Worm (Caenorhabditis elegans) whole organism, L4 larva: ENCODE measurements around the gene B0244.7.

Experiments used
- ama-1 ChIP-seq: fragments of 150-350 bp; optimal IDR thresholded peaks from 2 replicates; lab custom pipeline; 2014; ENCODE audit warnings: inconsistent platforms, mixed read lengths
- fos-1 ChIP-seq: fragments of 150-350 bp; optimal IDR thresholded peaks from 2 replicates; lab custom pipeline; 2014; ENCODE audit warnings: missing biosample characterization, missing genetic modification characterization
- hlh-30 ChIP-seq: sonication (generic microtip); optimal IDR thresholded peaks from 2 replicates; lab custom pipeline; 2017; ENCODE audit warnings: antibody characterized with exemption, mild to moderate bottlenecking, missing genetic modification characterization, missing compliant biosample characterization; ENCODE audit not compliant: insufficient read depth
- mxl-2 ChIP-seq: fragments of 200-800 bp; sonication (Bioruptor generic); conservative IDR thresholded peaks from 2 replicates; pipeline ENCODE4 v1.3.6; 2022; ENCODE audit warnings: missing genetic modification reagents, missing genetic modification characterization, missing compliant biosample characterization

DNA sequence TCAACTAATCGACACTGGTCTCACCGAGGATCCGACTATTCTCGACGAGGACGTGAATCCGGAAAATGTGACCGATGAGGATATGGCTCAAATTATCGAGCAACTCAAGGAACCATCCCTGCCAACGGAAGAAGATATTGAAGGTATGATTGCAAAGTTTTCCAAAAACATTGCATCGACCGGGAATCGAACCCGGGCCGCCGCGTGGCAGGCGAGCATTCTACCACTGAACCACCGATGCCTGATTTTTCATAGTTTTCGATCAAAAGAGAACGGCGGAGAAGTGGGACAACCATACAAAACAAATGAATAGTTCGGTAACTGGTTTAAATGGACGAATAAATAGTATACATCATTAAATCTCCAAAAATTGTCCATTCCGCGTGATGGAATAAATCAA, 30.6 kb downstream of the B0244.7 start:
- TF ChIP-seq mxl-2 (GFP tag; lab: Robert Waterston, UW): 0 out of 2 replicates have a peak, but pooled peaks have one; percentile 23
- no peak for TF ChIP-seq ama-1
- TF ChIP-seq hlh-30 (tag; lab: Kevin White, UChicago): peak; percentile 47
- no peak for TF ChIP-seq fos-1 (tag; lab: Kevin White, UChicago)
